Worm (Caenorhabditis elegans) whole organism, L4/young adult: ENCODE measurements around the gene fbxa-197.

ENCODE experiments used
- W03F9.2 ChIP-seq: fragments of 150-350 bp; optimal IDR thresholded peaks from 2 replicates; lab custom pipeline; 2014; ENCODE audit warnings: missing biosample characterization, missing genetic modification characterization
- dao-5 ChIP-seq: sonication (generic microtip); optimal IDR thresholded peaks from 2 replicates; lab custom pipeline; 2016; ENCODE audit warnings: missing genotype, missing genetic modification characterization, moderate library complexity, missing compliant biosample characterization
- him-1 ChIP-seq: sonication (generic microtip); optimal IDR thresholded peaks from 2 replicates; lab custom pipeline; 2016; ENCODE audit warnings: missing genotype, missing genetic modification reagents, missing genetic modification characterization, missing compliant biosample characterization

DNA sequence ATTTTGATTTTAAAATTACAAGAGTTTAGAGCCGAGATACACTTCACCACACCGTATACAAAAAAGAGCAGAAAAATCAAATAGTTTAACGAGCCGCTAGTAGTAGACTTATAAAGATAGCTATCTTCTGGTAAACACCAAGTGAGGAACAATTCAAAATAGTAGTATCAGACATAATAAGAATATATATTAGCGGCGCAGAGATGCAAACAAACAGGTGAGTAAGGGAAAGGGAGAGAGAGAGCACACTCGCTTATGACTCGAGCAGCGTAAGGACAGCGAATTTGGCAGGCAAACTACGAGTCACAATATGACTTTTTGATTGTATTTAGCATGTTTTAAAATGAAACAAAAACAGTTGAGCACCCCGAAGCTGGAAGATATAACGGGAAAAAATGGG lies 23.8 kb downstream of the fbxa-197 start:
- TF ChIP-seq him-1 (no peak), W03F9.2 (tag; lab: Kevin White, UChicago) (no peak), dao-5 (tag; lab: Kevin White, UChicago) (no peak)
